Worm (Caenorhabditis elegans) whole organism, L1 larva: ENCODE data around the gene C17C3.1.

ENCODE experiments used
- C04F5.9 ChIP-seq: sonication (generic microtip); optimal IDR thresholded peaks from 2 replicates; lab custom pipeline; 2016; ENCODE audit warnings: missing genetic modification characterization, missing compliant biosample characterization
- aha-1 ChIP-seq: fragments of 150-350 bp; optimal IDR thresholded peaks from 2 replicates; lab custom pipeline; 2014; ENCODE audit warnings: missing biosample characterization, missing genetic modification characterization
- alr-1 ChIP-seq: fragments of 200-800 bp; sonication (Bioruptor generic); optimal IDR thresholded peaks from 2 replicates; lab custom pipeline; 2018; ENCODE audit warnings: borderline replicate concordance, mild to moderate bottlenecking, missing genetic modification characterization, missing compliant biosample characterization
- ama-1 ChIP-seq: fragments of 150-350 bp; optimal IDR thresholded peaks from 2 replicates; lab custom pipeline; 2014
- blmp-1 ChIP-seq: fragments of 150-350 bp; optimal IDR thresholded peaks from 2 replicates; lab custom pipeline; 2014; ENCODE audit warnings: missing biosample characterization, missing genetic modification characterization
- ces-1 ChIP-seq: fragments of 150-350 bp; optimal IDR thresholded peaks from 2 replicates; lab custom pipeline; 2014; ENCODE audit warnings: missing biosample characterization, missing genetic modification reagents, missing genetic modification characterization
- efl-1 ChIP-seq, 4 experiments: fragments of 150-350 bp; optimal IDR thresholded peaks in 3 of 4; peaks in 1 of 4; 1 replicate in 1 of 4; 2 replicates in 3 of 4; lab custom pipeline; 2014; ENCODE audit warnings: missing biosample characterization in 2 of 4, missing genetic modification characterization in 2 of 4, missing genetic modification reagents in 2 of 4
- egl-27 ChIP-seq, 2 experiments: fragments of 150-350 bp in 1 of 2; sonication (generic microtip); optimal IDR thresholded peaks; 3 replicates each; lab custom pipeline; 2017 to 2018; ENCODE audit warnings: missing biosample characterization in 2 of 2, missing genetic modification characterization in 2 of 2, missing genetic modification reagents in 2 of 2
- elt-2 ChIP-seq: sonication (generic microtip); optimal IDR thresholded peaks from 2 replicates; lab custom pipeline; 2016; ENCODE audit warnings: missing genetic modification characterization, mild to moderate bottlenecking, inconsistent platforms, missing compliant biosample characterization, missing genetic modification reagents
- elt-3 ChIP-seq, 6 experiments: fragments of 150-350 bp in 1 of 6; sonication (generic microtip); optimal IDR thresholded peaks; 2 replicates each; lab custom pipeline; 2017 to 2018; ENCODE audit warnings: missing biosample characterization in 6 of 6, missing genetic modification characterization in 6 of 6, inconsistent platforms in 1 of 6
- ets-5 ChIP-seq: fragments of 200-800 bp; sonication (Bioruptor generic); IDR thresholded peaks from 2 replicates; pipeline ENCODE4 v1.3.6; 2022; ENCODE audit warnings: missing genetic modification characterization, missing compliant biosample characterization
- fos-1 ChIP-seq: fragments of 150-350 bp; optimal IDR thresholded peaks from 2 replicates; lab custom pipeline; 2014; ENCODE audit warnings: missing biosample characterization, missing genetic modification characterization
- grh-1 ChIP-seq: fragments of 200-800 bp; sonication (Bioruptor generic); IDR thresholded peaks from 2 replicates; pipeline ENCODE4 v1.3.6; 2022; ENCODE audit warnings: missing genetic modification reagents, missing genetic modification characterization, missing compliant biosample characterization
- hpl-2 ChIP-seq: fragments of 150-350 bp; optimal IDR thresholded peaks from 2 replicates; lab custom pipeline; 2014; ENCODE audit warnings: missing biosample characterization, missing genetic modification reagents, missing genetic modification characterization
- irx-1 ChIP-seq: sonication (generic microtip); optimal IDR thresholded peaks from 2 replicates; lab custom pipeline; 2016; ENCODE audit warnings: missing genetic modification characterization, missing compliant biosample characterization
- isw-1 ChIP-seq: fragments of 200-800 bp; sonication (Bioruptor generic); IDR thresholded peaks from 2 replicates; pipeline ENCODE4 v1.3.6; 2022; ENCODE audit warnings: missing genetic modification characterization, missing compliant biosample characterization
- jun-1 ChIP-seq: fragments of 150-350 bp; optimal IDR thresholded peaks from 2 replicates; lab custom pipeline; 2014; ENCODE audit warnings: missing biosample characterization, missing genetic modification reagents, missing genetic modification characterization
- lin-13 ChIP-seq: fragments of 150-350 bp; optimal IDR thresholded peaks from 2 replicates; lab custom pipeline; 2014; ENCODE audit warnings: missing biosample characterization, missing genetic modification reagents, missing genetic modification characterization
- lin-14 ChIP-seq: fragments of 200-800 bp; sonication (Bioruptor generic); optimal IDR thresholded peaks from 2 replicates; lab custom pipeline; 2018; ENCODE audit warnings: mild to moderate bottlenecking, missing genetic modification characterization, moderate library complexity, missing compliant biosample characterization
- lsy-2 ChIP-seq, 2 experiments: fragments of 150-350 bp; optimal IDR thresholded peaks; 2 replicates each; lab custom pipeline; 2014; ENCODE audit warnings: missing biosample characterization in 2 of 2, missing genetic modification characterization in 2 of 2
- mab-9 ChIP-seq: fragments of 200-800 bp; sonication (Bioruptor generic); IDR thresholded peaks from 2 replicates; pipeline ENCODE4 v1.3.6; 2022; ENCODE audit warnings: missing genetic modification reagents, missing genetic modification characterization, missing compliant biosample characterization
- mef-2 ChIP-seq: fragments of 150-350 bp; optimal IDR thresholded peaks from 2 replicates; lab custom pipeline; 2014; ENCODE audit warnings: missing biosample characterization, missing genetic modification characterization
- nhr-11 ChIP-seq: fragments of 150-350 bp; optimal IDR thresholded peaks from 2 replicates; lab custom pipeline; 2014; ENCODE audit warnings: missing biosample characterization, missing genetic modification characterization
- nhr-237 ChIP-seq: fragments of 150-350 bp; optimal IDR thresholded peaks from 2 replicates; lab custom pipeline; 2014; ENCODE audit warnings: missing biosample characterization, missing genetic modification characterization
- nhr-47 ChIP-seq: sonication (generic microtip); optimal IDR thresholded peaks from 2 replicates; lab custom pipeline; 2016; ENCODE audit warnings: mild to moderate bottlenecking, missing genetic modification characterization, moderate library complexity, missing compliant biosample characterization
- nhr-71 ChIP-seq: sonication (generic microtip); optimal IDR thresholded peaks from 2 replicates; lab custom pipeline; 2016; ENCODE audit warnings: mild to moderate bottlenecking, missing genetic modification characterization, moderate library complexity, missing compliant biosample characterization
- nhr-76 ChIP-seq: sonication (generic microtip); optimal IDR thresholded peaks from 2 replicates; lab custom pipeline; 2017; ENCODE audit warnings: missing biosample characterization, missing genetic modification characterization
- nhr-77 ChIP-seq: fragments of 150-350 bp; optimal IDR thresholded peaks from 2 replicates; lab custom pipeline; 2014; ENCODE audit warnings: missing biosample characterization, missing genetic modification characterization
- nhr-85 ChIP-seq: sonication (generic microtip); peaks from one replicate; lab custom pipeline; 2016; ENCODE audit warnings: missing genetic modification characterization, inconsistent platforms, missing compliant biosample characterization
- nhr-90 ChIP-seq: sonication (generic microtip); optimal IDR thresholded peaks from 2 replicates; lab custom pipeline; 2016; ENCODE audit warnings: mild to moderate bottlenecking, missing genetic modification characterization, missing compliant biosample characterization; ENCODE audit not compliant: poor library complexity
- pag-3 ChIP-seq: sonication (generic microtip); optimal IDR thresholded peaks from 2 replicates; lab custom pipeline; 2017; ENCODE audit warnings: missing genetic modification characterization, mild to moderate bottlenecking, missing compliant biosample characterization, antibody characterized with exemption, borderline replicate concordance; ENCODE audit not compliant: insufficient read depth
- pax-3 ChIP-seq: fragments of 200-800 bp; sonication (Bioruptor generic); optimal IDR thresholded peaks from 2 replicates; lab custom pipeline; 2018; ENCODE audit warnings: mild to moderate bottlenecking, missing genetic modification characterization, moderate library complexity, missing compliant biosample characterization
- pqm-1 ChIP-seq: sonication (generic microtip); optimal IDR thresholded peaks from 3 replicates; lab custom pipeline; 2017; ENCODE audit warnings: missing biosample characterization, missing genetic modification characterization
- snpc-4 ChIP-seq: fragments of 150-350 bp; optimal IDR thresholded peaks from 2 replicates; lab custom pipeline; 2014; ENCODE audit warnings: missing biosample characterization, missing genetic modification characterization
- snu-23 ChIP-seq: sonication (generic microtip); optimal IDR thresholded peaks from 2 replicates; lab custom pipeline; 2016; ENCODE audit warnings: missing genetic modification characterization, missing compliant biosample characterization
- tlp-1 ChIP-seq: fragments of 150-350 bp; optimal IDR thresholded peaks from 2 replicates; lab custom pipeline; 2014; ENCODE audit warnings: missing biosample characterization, missing genetic modification characterization
- unc-86 ChIP-seq: sonication (generic microtip); optimal IDR thresholded peaks from 2 replicates; lab custom pipeline; 2016; ENCODE audit warnings: missing genetic modification characterization, missing compliant biosample characterization
- zip-4 ChIP-seq: fragments of 200-800 bp; sonication (Bioruptor generic); optimal IDR thresholded peaks from 2 replicates; lab custom pipeline; 2018; ENCODE audit warnings: mild to moderate bottlenecking, missing genetic modification characterization, moderate library complexity, missing compliant biosample characterization
- ztf-11 ChIP-seq, 2 experiments: sonication (generic microtip); optimal IDR thresholded peaks; 2 replicates each; lab custom pipeline; 2016 to 2017; ENCODE audit warnings: missing genetic modification characterization in 2 of 2, missing biosample characterization in 1 of 2, missing compliant biosample characterization in 1 of 2
- ztf-4 ChIP-seq: fragments of 150-350 bp; optimal IDR thresholded peaks from 2 replicates; lab custom pipeline; 2014; ENCODE audit warnings: missing biosample characterization, missing genetic modification characterization

Gene C17C3.1

ce11 chrII:5544145-5544515, 26.2 kb upstream of the C17C3.1 start (continued):
- TF ChIP-seq snpc-4 (tag; lab: Kevin White, UChicago): peak; percentile 98
- no peak for TF ChIP-seq ztf-11 (tag; optimal IDR thresholded peaks at IDR 0.05; lab: Kevin White, UChicago)
- peak; percentile 78 for TF ChIP-seq nhr-77 (tag; lab: Kevin White, UChicago)
- peak; percentile 57 for TF ChIP-seq C04F5.9 (tag; lab: Kevin White, UChicago)
- TF ChIP-seq irx-1 (tag; lab: Kevin White, UChicago): no peak
- peak; percentile 9 for TF ChIP-seq nhr-76 (tag; lab: Kevin White, UChicago)
- no peak for TF ChIP-seq blmp-1 (tag; lab: Kevin White, UChicago)
- peak; percentile 69 for TF ChIP-seq nhr-90 (tag; lab: Kevin White, UChicago)
- no peak for TF ChIP-seq nhr-237 (tag; lab: Kevin White, UChicago)
- no peak for TF ChIP-seq mef-2 (tag; lab: Kevin White, UChicago)
- TF ChIP-seq fos-1 (tag; lab: Kevin White, UChicago): no peak
- TF ChIP-seq alr-1 (tag; lab: Kevin White, UChicago): no peak
- peak; percentile 77 for TF ChIP-seq elt-2
- peak; percentile 66 for TF ChIP-seq nhr-85 (tag; lab: Kevin White, UChicago)
- no peak for TF ChIP-seq ets-5
- peak; percentile 32 for TF ChIP-seq lin-14 (GFP tag; lab: Kevin White, UChicago)
- TF ChIP-seq isw-1 (GFP tag; lab: Robert Waterston, UW): no peak
- peak; percentile 31 for TF ChIP-seq lin-13 (GFP tag; lab: Kevin White, UChicago)
- TF ChIP-seq ces-1 (GFP tag; lab: Kevin White, UChicago): no peak
- peak; percentile 58 for TF ChIP-seq jun-1
- TF ChIP-seq aha-1: no peak
- TF ChIP-seq egl-27 (tag; optimal IDR thresholded peaks at IDR 0.05; lab: Kevin White, UChicago): no peak
- TF ChIP-seq pax-3 (tag; lab: Kevin White, UChicago): no peak
- no peak for TF ChIP-seq pag-3 (tag; lab: Kevin White, UChicago)
- TF ChIP-seq zip-4 (GFP tag; lab: Kevin White, UChicago): no peak
- TF ChIP-seq unc-86 (tag; lab: Kevin White, UChicago): no peak
- peak; percentile 79 for TF ChIP-seq nhr-71 (tag; lab: Kevin White, UChicago)
- TF ChIP-seq nhr-11 (tag; lab: Kevin White, UChicago): no peak
- peak; percentile 97 for TF ChIP-seq ama-1 (lab: Kevin White, UChicago)
- no peak for TF ChIP-seq grh-1 (GFP tag; lab: Robert Waterston, UW)
- no peak for TF ChIP-seq tlp-1 (tag; lab: Kevin White, UChicago)
- no peak for TF ChIP-seq pqm-1 (tag; lab: Kevin White, UChicago)
- peak; percentile 33 to 37 for TF ChIP-seq efl-1 (optimal IDR thresholded peaks at IDR 0.05; lab: Kevin White, UChicago)
- peak in 1 of 2 experiments; percentile 91 for TF ChIP-seq efl-1 (GFP tag; optimal IDR thresholded peaks at IDR 0.05 in 1 of 2; lab: Kevin White, UChicago)
- TF ChIP-seq ztf-4: peak; percentile 37
- TF ChIP-seq nhr-47 (tag; lab: Kevin White, UChicago): peak; percentile 53
- peak; percentile 70 for TF ChIP-seq snu-23 (GFP tag; lab: Kevin White, UChicago)
- no peak for TF ChIP-seq mab-9 (GFP tag; lab: Robert Waterston, UW)
- TF ChIP-seq hpl-2 (GFP tag; lab: Kevin White, UChicago): no peak
- TF ChIP-seq elt-3 (tag; optimal IDR thresholded peaks at IDR 0.05; lab: Kevin White, UChicago): no peak

ce11 chrII:5544764-5545163, 25.6 kb upstream of the C17C3.1 start, which contains the start of gene ins-13:
ins-13 (minus strand) TSS chrII:5544864.
- no peak for TF ChIP-seq lsy-2 (tag; optimal IDR thresholded peaks at IDR 0.05; lab: Kevin White, UChicago)
